Worm (Caenorhabditis elegans) whole organism, young adult: ENCODE measurements around the gene rab-6.1.

ENCODE experiments used
- K12H6.12 ChIP-seq: fragments of 200-800 bp; sonication (Bioruptor generic); optimal IDR thresholded peaks from 2 replicates; lab custom pipeline; 2018; ENCODE audit warnings: mild to moderate bottlenecking, missing genetic modification characterization, missing compliant biosample characterization
- lsl-1 ChIP-seq: fragments of 200-800 bp; sonication (Bioruptor generic); optimal IDR thresholded peaks from 2 replicates; lab custom pipeline; 2018; ENCODE audit warnings: mild to moderate bottlenecking, missing genetic modification characterization, moderate library complexity, missing compliant biosample characterization
- ztf-6 ChIP-seq: fragments of 200-800 bp; sonication (Bioruptor generic); IDR thresholded peaks from 2 replicates; pipeline ENCODE4 v1.3.6; 2022; ENCODE audit warnings: missing genetic modification reagents, missing genetic modification characterization, missing compliant biosample characterization

DNA sequence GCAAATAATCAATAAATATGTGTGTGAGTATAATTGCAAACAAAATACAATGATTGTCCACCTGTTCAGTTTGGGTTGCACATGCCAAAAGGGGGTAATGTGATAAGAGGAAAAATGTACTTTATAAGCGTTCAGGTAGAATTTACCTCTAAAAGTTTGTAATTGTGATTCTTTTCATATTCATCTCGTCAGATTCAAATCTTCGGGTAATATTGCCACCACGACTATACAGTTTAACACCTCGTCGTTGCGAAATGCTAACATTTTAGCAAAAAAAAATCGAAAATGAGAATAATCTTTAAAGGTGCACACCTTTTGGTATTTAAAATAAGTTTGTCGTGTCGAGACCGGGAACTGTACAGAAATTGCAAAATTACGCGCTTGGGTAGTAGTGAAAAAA, 37.4 kb upstream of the rab-6.1 start, which contains the start of gene nac-2:
- TF ChIP-seq lsl-1 = no peak
- no peak for TF ChIP-seq ztf-6
- TF ChIP-seq K12H6.12 (tag; lab: Kevin White, UChicago) = no peak
